Worm (Caenorhabditis elegans): ENCODE measurements around the gene clec-226.

DNA sequence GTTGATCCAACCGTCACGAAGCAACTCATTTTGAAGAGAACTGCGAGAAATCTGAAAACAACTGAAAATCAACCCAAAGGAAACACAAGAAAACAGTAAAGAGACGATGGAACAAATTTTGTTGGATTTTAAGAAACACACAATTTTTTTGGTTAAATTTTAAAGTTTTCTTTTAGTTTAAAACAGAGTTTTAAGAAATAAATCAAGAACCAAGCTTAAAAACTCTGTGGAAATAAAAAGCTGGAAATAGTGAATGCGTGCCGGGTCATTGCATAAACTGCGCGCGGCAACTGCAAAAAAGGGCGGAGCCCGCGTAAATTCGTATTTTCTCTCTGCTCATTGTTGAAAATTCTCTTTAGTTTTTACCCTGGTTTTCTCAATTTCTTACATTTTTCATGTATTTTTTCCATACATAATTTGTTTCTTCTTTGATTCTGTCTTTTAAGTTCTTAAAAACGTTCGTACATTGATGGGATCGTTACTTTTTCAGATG, 15.2 kb downstream of the clec-226 start, which contains the start of the genes algn-13 and R10D12.13:
- TF ChIP-seq php-3 (GFP tag; IDR thresholded peaks at IDR 0.05) (no peak), fos-1 (tag; optimal IDR thresholded peaks at IDR 0.05) (no peak), T26A8.4 (GFP tag; IDR thresholded peaks at IDR 0.05) (peak; percentile 58; the same call in 1 of the 2 replicates), sdz-12 (GFP tag; optimal IDR thresholded peaks at IDR 0.05) (no peak), pha-4 (GFP tag; IDR thresholded peaks at IDR 0.05) (peak; percentile 73; the same call in 1 of the 2 replicates), pha-4 (tag; optimal IDR thresholded peaks at IDR 0.05) (no peak), F44E2.7 (GFP tag; IDR thresholded peaks at IDR 0.05) (no peak)
